Worm (Caenorhabditis elegans): ENCODE results near the gene F45C12.17.

- TF ChIP-seq nhr-42 (GFP tag; IDR thresholded peaks at IDR 0.05) (no peak), hlh-11 (tag; optimal IDR thresholded peaks at IDR 0.05) (no peak)
Measured at ce11 chrII:1695861-1696260, 30.1 kb upstream of the F45C12.17 start, which contains the start of gene F58E1.13.
